Worm (Caenorhabditis elegans): ENCODE results near the gene srp-1.

ce11 chrV:738770-739169 lies 14.3 kb upstream of the srp-1 start, which contains the start of gene srj-24:
- TF ChIP-seq nhr-28 (tag; optimal IDR thresholded peaks at IDR 0.05) (no peak), nhr-25 (tag; optimal IDR thresholded peaks at IDR 0.05) (no peak), nhr-237 (tag; optimal IDR thresholded peaks at IDR 0.05) (no peak), lin-39 (tag; optimal IDR thresholded peaks at IDR 0.05) (no peak), unc-62 (GFP tag; optimal IDR thresholded peaks at IDR 0.05) (no peak), egl-5 (tag; optimal IDR thresholded peaks at IDR 0.05) (no peak), ceh-9 (tag; optimal IDR thresholded peaks at IDR 0.05) (no peak), ama-1 (optimal IDR thresholded peaks at IDR 0.05) (no peak), ZK546.5 (tag; optimal IDR thresholded peaks at IDR 0.05) (no peak), ztf-4 (tag; optimal IDR thresholded peaks at IDR 0.05) (no peak), ceh-82 (tag; optimal IDR thresholded peaks at IDR 0.05) (no peak), nhr-67 (tag; optimal IDR thresholded peaks at IDR 0.05) (no peak), elt-1 (tag; optimal IDR thresholded peaks at IDR 0.05) (no peak)

Data from whole organism, L3 larva.